Worm (Caenorhabditis elegans) whole organism, mixed stage, embryonic: Measurements from ENCODE around the gene duxl-1.
"Not testable (repeated sequence)": the region's sequence is repeated elsewhere in the genome, so short reads cannot be mapped to it uniquely, and the experiment has no call there.

ENCODE experiments used
- M03D4.4 ChIP-seq: sonication (generic microtip); optimal IDR thresholded peaks from 2 replicates; lab custom pipeline; 2017; ENCODE audit warnings: mild to moderate bottlenecking, missing genetic modification characterization, missing compliant biosample characterization
- bed-3 ChIP-seq: fragments of 200-800 bp; sonication (Bioruptor generic); optimal IDR thresholded peaks from 3 replicates; lab custom pipeline; 2018; ENCODE audit warnings: mild to moderate bottlenecking, missing genetic modification characterization, moderate library complexity, missing compliant biosample characterization
- blmp-1 ChIP-seq: fragments of 150-350 bp; optimal IDR thresholded peaks from 2 replicates; lab custom pipeline; 2014; ENCODE audit warnings: missing biosample characterization, missing genetic modification characterization
- ceh-39 ChIP-seq: fragments of 150-350 bp; optimal IDR thresholded peaks from 2 replicates; lab custom pipeline; 2014; ENCODE audit warnings: missing biosample characterization, missing genetic modification characterization
- ceh-43 ChIP-seq: fragments of 200-800 bp; sonication (Bioruptor generic); optimal IDR thresholded peaks from 2 replicates; lab custom pipeline; 2018; ENCODE audit warnings: mild to moderate bottlenecking, missing genetic modification characterization, moderate library complexity, missing compliant biosample characterization
- ceh-83 ChIP-seq: fragments of 200-800 bp; sonication (Bioruptor generic); optimal IDR thresholded peaks from 2 replicates; lab custom pipeline; 2018; ENCODE audit warnings: mild to moderate bottlenecking, missing genetic modification characterization, missing compliant biosample characterization
- ces-1 ChIP-seq: fragments of 150-350 bp; optimal IDR thresholded peaks from 2 replicates; lab custom pipeline; 2014; ENCODE audit warnings: missing biosample characterization, missing genetic modification reagents, missing genetic modification characterization
- cnd-1 ChIP-seq: fragments of 200-800 bp; sonication (Bioruptor generic); optimal IDR thresholded peaks from 2 replicates; lab custom pipeline; 2018; ENCODE audit warnings: mild to moderate bottlenecking, missing genetic modification characterization, missing compliant biosample characterization
- drap-1 ChIP-seq: fragments of 200-800 bp; sonication (Bioruptor generic); optimal IDR thresholded peaks from 3 replicates; lab custom pipeline; 2018; ENCODE audit warnings: mild to moderate bottlenecking, missing genetic modification characterization, missing compliant biosample characterization
- elt-1 ChIP-seq: sonication (generic microtip); optimal IDR thresholded peaks from 2 replicates; lab custom pipeline; 2017; ENCODE audit warnings: missing genetic modification characterization, mild to moderate bottlenecking, missing compliant biosample characterization, antibody characterized with exemption, moderate library complexity, borderline replicate concordance; ENCODE audit not compliant: insufficient read depth
- elt-3 ChIP-seq: fragments of 150-350 bp; optimal IDR thresholded peaks from 2 replicates; lab custom pipeline; 2014; ENCODE audit warnings: missing biosample characterization, missing genetic modification characterization
- ham-2 ChIP-seq: fragments of 200-800 bp; sonication (Bioruptor generic); optimal IDR thresholded peaks from 2 replicates; lab custom pipeline; 2018; ENCODE audit warnings: mild to moderate bottlenecking, missing genetic modification characterization, missing compliant biosample characterization
- hlh-1 ChIP-seq: fragments of 150-350 bp; optimal IDR thresholded peaks from 2 replicates; lab custom pipeline; 2014; ENCODE audit warnings: missing biosample characterization, missing genetic modification reagents, missing genetic modification characterization
- lin-32 ChIP-seq: fragments of 200-800 bp; sonication (Bioruptor generic); optimal IDR thresholded peaks from 2 replicates; lab custom pipeline; 2018; ENCODE audit warnings: mild to moderate bottlenecking, missing genetic modification characterization, missing compliant biosample characterization
- lsy-2 ChIP-seq: fragments of 150-350 bp; optimal IDR thresholded peaks from 2 replicates; lab custom pipeline; 2014; ENCODE audit warnings: missing biosample characterization, missing genetic modification characterization
- mab-5 ChIP-seq: fragments of 150-350 bp; optimal IDR thresholded peaks from 2 replicates; lab custom pipeline; 2014; ENCODE audit warnings: missing biosample characterization, missing genetic modification characterization
- mep-1 ChIP-seq: fragments of 150-350 bp; optimal IDR thresholded peaks from 2 replicates; lab custom pipeline; 2017; ENCODE audit warnings: missing biosample characterization, missing genetic modification reagents, missing genetic modification characterization, inconsistent platforms
- mls-2 ChIP-seq: sonication (generic microtip); optimal IDR thresholded peaks from 2 replicates; lab custom pipeline; 2016; ENCODE audit warnings: mild to moderate bottlenecking, missing genetic modification characterization, moderate library complexity, missing compliant biosample characterization
- nhr-12 ChIP-seq: fragments of 150-350 bp; optimal IDR thresholded peaks from 2 replicates; lab custom pipeline; 2014; ENCODE audit warnings: missing biosample characterization, missing genetic modification characterization
- nhr-237 ChIP-seq: fragments of 150-350 bp; optimal IDR thresholded peaks from 2 replicates; lab custom pipeline; 2014; ENCODE audit warnings: missing biosample characterization, missing genetic modification characterization
- nhr-28 ChIP-seq: fragments of 150-350 bp; optimal IDR thresholded peaks from 2 replicates; lab custom pipeline; 2014; ENCODE audit warnings: missing biosample characterization, missing genetic modification characterization
- nhr-76 ChIP-seq: sonication (generic microtip); optimal IDR thresholded peaks from 2 replicates; lab custom pipeline; 2017; ENCODE audit warnings: missing biosample characterization, missing genetic modification characterization
- pha-4 ChIP-seq: fragments of 150-350 bp; optimal IDR thresholded peaks from 2 replicates; lab custom pipeline; 2018; ENCODE audit warnings: missing biosample characterization, missing genetic modification reagents, missing genetic modification characterization
- sem-2 ChIP-seq: fragments of 200-800 bp; sonication (Bioruptor generic); optimal IDR thresholded peaks from 2 replicates; lab custom pipeline; 2018; ENCODE audit warnings: mild to moderate bottlenecking, missing genetic modification characterization, missing compliant biosample characterization
- snpc-4 ChIP-seq: fragments of 150-350 bp; optimal IDR thresholded peaks from 2 replicates; lab custom pipeline; 2014; ENCODE audit warnings: missing biosample characterization, missing genetic modification characterization
- sptf-1 ChIP-seq: sonication (generic microtip); optimal IDR thresholded peaks from 2 replicates; lab custom pipeline; 2017; ENCODE audit warnings: mild to moderate bottlenecking, missing genetic modification characterization, moderate library complexity, missing compliant biosample characterization
- tbx-8 ChIP-seq: fragments of 200-800 bp; sonication (Bioruptor generic); optimal IDR thresholded peaks from 2 replicates; lab custom pipeline; 2018; ENCODE audit warnings: mild to moderate bottlenecking, missing genetic modification characterization, moderate library complexity, missing compliant biosample characterization
- unc-120 ChIP-seq: sonication (generic microtip); optimal IDR thresholded peaks from 2 replicates; lab custom pipeline; 2017; ENCODE audit warnings: missing genetic modification characterization, missing compliant biosample characterization; ENCODE audit not compliant: poor library complexity, severe bottlenecking
- unc-39 ChIP-seq: fragments of 150-350 bp; optimal IDR thresholded peaks from 2 replicates; lab custom pipeline; 2014; ENCODE audit warnings: missing biosample characterization, missing genetic modification characterization
- zip-8 ChIP-seq: fragments of 150-350 bp; optimal IDR thresholded peaks from 2 replicates; lab custom pipeline; 2014; ENCODE audit warnings: missing biosample characterization, missing genetic modification characterization
- ztf-11 ChIP-seq: fragments of 150-350 bp; optimal IDR thresholded peaks from 2 replicates; lab custom pipeline; 2014; ENCODE audit warnings: missing biosample characterization, missing genetic modification characterization

duxl-1 gene

DNA sequence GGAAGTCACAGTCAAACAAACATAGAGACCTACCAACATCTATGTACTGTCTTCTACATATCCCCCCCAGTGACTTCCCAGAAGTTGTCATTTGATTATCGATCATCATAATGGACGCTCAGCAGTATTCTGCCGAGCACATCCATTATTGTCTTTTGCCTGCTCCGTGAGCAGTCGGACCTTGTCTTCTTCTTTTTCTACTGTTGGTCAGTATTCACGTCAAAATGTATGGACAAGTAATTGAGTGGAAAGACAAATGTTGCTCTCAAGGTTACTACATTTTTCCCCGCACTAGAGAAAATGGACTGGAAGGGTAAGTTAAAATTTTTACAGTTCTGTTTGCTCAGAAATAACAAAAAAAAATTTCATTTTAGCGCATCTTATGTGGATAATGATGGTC lies 8.6 kb upstream of the duxl-1 start, which contains the start of gene btb-12:
TSS of gene btb-12 (plus strand) at position 301 of the 400 bp plus-strand sequence.
- TF ChIP-seq hlh-1 (tag; lab: Kevin White, UChicago) (no peak), ces-1 (GFP tag; lab: Kevin White, UChicago) (no peak), ceh-39 (tag; lab: Kevin White, UChicago) (peak; percentile 6), tbx-8 (no peak), nhr-12 (tag; lab: Kevin White, UChicago) (no peak), ham-2 (GFP tag; lab: Kevin White, UChicago) (no peak)
- TF ChIP-seq, all 35 proteins: peak for 1

- no peak for TF ChIP-seq pha-4 (tag; lab: Kevin White, UChicago)
- TF ChIP-seq ztf-11 (tag; lab: Kevin White, UChicago) = no peak
- no peak for TF ChIP-seq sptf-1 (tag; lab: Kevin White, UChicago)
- no peak for TF ChIP-seq lsy-2 (tag; lab: Kevin White, UChicago)
- TF ChIP-seq elt-3 (tag; lab: Kevin White, UChicago) = no peak
- no peak for TF ChIP-seq ceh-83 (GFP tag; lab: Kevin White, UChicago)
These were observed 6.3 kb upstream of the duxl-1 start, which contains the start of gene ZC204.12 for ce11 chrII:1657202-1657601. TSS of gene ZC204.12 (minus strand) at chrII:1657302.

DNA sequence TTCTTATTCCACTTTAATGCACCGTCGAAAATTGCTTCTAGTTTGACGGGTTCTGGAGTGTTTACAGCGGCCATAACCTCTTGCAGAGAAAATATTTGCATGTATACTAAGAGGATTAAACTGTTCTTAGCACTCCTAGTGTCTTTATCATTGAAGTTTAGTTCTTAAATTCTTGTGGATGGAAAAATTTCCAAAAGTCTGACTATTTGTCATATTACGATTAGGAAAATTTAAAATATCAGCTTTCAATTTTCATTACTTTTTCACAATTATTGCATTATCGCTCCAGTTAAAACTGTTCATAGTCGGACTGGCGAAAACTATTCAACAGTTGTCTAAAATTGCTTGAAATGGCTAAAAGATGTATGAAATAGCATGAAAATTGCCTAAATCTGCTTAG lies 2.6 kb upstream of the duxl-1 start, which contains the start of gene ZC204.13:
TSS of gene ZC204.13 (minus strand) at position 101 of the 400 bp plus-strand sequence.
- not testable (repeated sequence) for TF ChIP-seq cnd-1 (tag; lab: Kevin White, UChicago); tbx-8; drap-1

ce11 chrII:1662881-1663280 lies 618 bp upstream of the duxl-1 start, which contains the start of gene ZC204.14:
TSS of gene ZC204.14 (minus strand) at chrII:1662949.
- TF ChIP-seq snpc-4 = no peak
- no peak for TF ChIP-seq nhr-28
- no peak for TF ChIP-seq ceh-39 (tag; lab: Kevin White, UChicago)
- TF ChIP-seq mep-1 (tag; lab: Kevin White, UChicago) = no peak
- no peak for TF ChIP-seq nhr-76 (tag; lab: Kevin White, UChicago)

- TF ChIP-seq ceh-83 (GFP tag; lab: Kevin White, UChicago) (no peak), ceh-39 (tag; lab: Kevin White, UChicago) (no peak), M03D4.4 (no peak), ham-2 (GFP tag; lab: Kevin White, UChicago) (no peak), mls-2 (tag; lab: Kevin White, UChicago) (no peak), zip-8 (tag; lab: Kevin White, UChicago) (no peak), ceh-43 (GFP tag; lab: Kevin White, UChicago) (no peak), sem-2 (no peak), hlh-1 (tag; lab: Kevin White, UChicago) (no peak), lin-32 (GFP tag; lab: Kevin White, UChicago) (no peak), pha-4 (tag; lab: Kevin White, UChicago) (no peak), nhr-76 (tag; lab: Kevin White, UChicago) (no peak), nhr-12 (tag; lab: Kevin White, UChicago) (no peak), mab-5 (tag; lab: Kevin White, UChicago) (no peak), unc-39 (tag; lab: Kevin White, UChicago) (no peak), mep-1 (tag; lab: Kevin White, UChicago) (no peak)
- TF ChIP-seq, all 35 proteins: peak for 0
These were observed 2.5 kb downstream of the duxl-1 start, which contains the start of gene srlf-29 for ce11 chrII:1666025-1666424. TSS of gene srlf-29 (plus strand) at chrII:1666325.

DNA sequence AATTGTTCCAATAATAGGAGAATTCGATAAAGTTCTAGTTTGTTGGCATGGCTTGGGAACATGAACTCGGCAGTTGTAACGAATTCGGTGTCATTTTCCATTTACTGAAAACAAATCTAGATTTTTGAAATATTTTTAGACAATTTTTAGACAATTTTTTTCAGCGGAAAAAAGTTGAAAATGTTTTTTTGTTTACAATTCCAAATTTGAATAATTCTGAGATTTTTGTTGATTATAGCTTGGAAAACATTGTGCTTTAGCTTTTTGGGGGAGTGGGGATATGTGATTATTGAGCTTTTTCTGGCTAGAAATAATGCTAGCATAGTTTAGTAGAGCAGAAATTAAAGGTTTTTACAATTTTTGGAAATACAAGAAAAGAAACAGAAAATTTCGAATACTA lies 5.4 kb downstream of the duxl-1 start, which contains the start of gene srw-97:
TSS of gene srw-97 (minus strand) at position 101 of the 400 bp plus-strand sequence.
- no peak for TF ChIP-seq zip-8 (tag; lab: Kevin White, UChicago)
- TF ChIP-seq ces-1 (GFP tag; lab: Kevin White, UChicago) = no peak
- no peak for TF ChIP-seq unc-120
- TF ChIP-seq drap-1 = no peak
- TF ChIP-seq unc-39 (tag; lab: Kevin White, UChicago) = no peak
- TF ChIP-seq snpc-4 = no peak
- no peak for TF ChIP-seq nhr-28
- TF ChIP-seq bed-3 (GFP tag; lab: Kevin White, UChicago) = no peak
- TF ChIP-seq nhr-237 (tag; lab: Kevin White, UChicago) = no peak
- TF ChIP-seq ceh-83 (GFP tag; lab: Kevin White, UChicago) = no peak
- no peak for TF ChIP-seq nhr-76 (tag; lab: Kevin White, UChicago)
- no peak for TF ChIP-seq elt-3 (tag; lab: Kevin White, UChicago)
- no peak for TF ChIP-seq hlh-1 (tag; lab: Kevin White, UChicago)
- no peak for TF ChIP-seq elt-1
- no peak for TF ChIP-seq blmp-1 (tag; lab: Kevin White, UChicago)
- no peak for TF ChIP-seq M03D4.4
- no peak for TF ChIP-seq mep-1 (tag; lab: Kevin White, UChicago)
